In the genomic region with DNA sequence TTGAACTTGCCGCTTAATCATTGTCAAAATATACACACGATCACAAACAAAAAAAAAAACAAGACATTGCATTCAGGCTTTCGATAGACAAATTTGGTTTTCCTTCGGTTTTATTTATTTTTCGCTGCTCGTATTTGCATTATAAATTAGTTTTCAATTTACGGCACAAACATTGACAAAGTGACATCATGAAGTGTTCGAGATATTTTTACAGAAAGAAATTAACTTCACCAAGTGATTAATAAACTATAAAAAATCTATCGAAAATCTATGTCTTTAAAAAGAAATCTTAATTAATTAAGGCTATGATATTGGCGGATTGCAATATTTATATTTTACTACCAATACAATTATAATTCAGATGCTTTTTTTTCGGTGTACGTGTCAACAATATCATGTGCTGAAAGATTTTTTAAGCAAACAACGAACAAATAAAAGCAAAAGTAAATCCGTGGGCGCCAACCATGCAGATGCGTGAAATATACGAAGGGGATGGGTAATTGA, we compare ENCODE assay signal across 2 fruit fly cellular contexts.
A peak's percentile ranks its signal among the peaks of the same experiment; 100 is the strongest.
TF ChIP-seq lines count a peak whose summit lies in the region.

No protein-coding gene starts in this region.

TF ChIP-seq in whole organism, embryonic, 481 proteins besides CTCF, POLR2A, EP300 and RAD21 (continued from another document and continues in another):
- TF ChIP-seq Nf-YC (tag; optimal IDR thresholded peaks at IDR 0.05; lab: Kevin White, UChicago) (peak; percentile 56), emc (GFP tag; optimal IDR thresholded peaks at IDR 0.05; lab: Kevin White, UChicago) (no peak), Fer3 (tag; optimal IDR thresholded peaks at IDR 0.05; lab: Kevin White, UChicago) (peak; percentile 53), Dek (tag; optimal IDR thresholded peaks at IDR 0.05; lab: Kevin White, UChicago) (peak; percentile 1), CG17829 (tag; optimal IDR thresholded peaks at IDR 0.05; lab: Kevin White, UChicago) (peak; percentile 39), kah (GFP tag; optimal IDR thresholded peaks at IDR 0.05; lab: Kevin White, UChicago) (peak; percentile 32), Atf6 (GFP tag; IDR thresholded peaks at IDR 0.05; lab: Robert Waterston, UW) (peak; percentile 12; the same call in 1 of the 2 replicates), wek (GFP tag; optimal IDR thresholded peaks at IDR 0.05; lab: Kevin White, UChicago) (peak; percentile 45), Lpt (GFP tag; optimal IDR thresholded peaks at IDR 0.05; lab: Kevin White, UChicago) (no peak), CG14014 (GFP tag; IDR thresholded peaks at IDR 0.05; lab: Robert Waterston, UW) (peak; percentile 47; the same call in 1 of the 2 replicates), CG3281 (GFP tag; optimal IDR thresholded peaks at IDR 0.05; lab: Kevin White, UChicago) (peak; percentile 59), CG12219 (GFP tag; optimal IDR thresholded peaks at IDR 0.05; lab: Kevin White, UChicago) (no peak), crp (GFP tag; optimal IDR thresholded peaks at IDR 0.05; lab: Kevin White, UChicago) (no peak), NK7.1 (GFP tag; optimal IDR thresholded peaks at IDR 0.05; lab: Kevin White, UChicago) (peak; percentile 43), PHDP (tag; optimal IDR thresholded peaks at IDR 0.05; lab: Kevin White, UChicago) (peak; percentile 59), CG18619 (GFP tag; optimal IDR thresholded peaks at IDR 0.05; lab: Kevin White, UChicago) (peak; percentile 33), ATbp (GFP tag; optimal IDR thresholded peaks at IDR 0.05; lab: Kevin White, UChicago) (peak; percentile 74), CG13624 (GFP tag; optimal IDR thresholded peaks at IDR 0.05; lab: Kevin White, UChicago) (peak; percentile 50), CoRest (tag; optimal IDR thresholded peaks at IDR 0.05; lab: Kevin White, UChicago) (peak; percentile 40), CG6854 (GFP tag; optimal IDR thresholded peaks at IDR 0.05; lab: Kevin White, UChicago) (peak; percentile 56), zfh2 (GFP tag; optimal IDR thresholded peaks at IDR 0.05; lab: Kevin White, UChicago) (no peak), CG31441 (GFP tag; IDR thresholded peaks at IDR 0.05; lab: Robert Waterston, UW) (peak; percentile 48), amos (GFP tag; IDR thresholded peaks at IDR 0.05; lab: Robert Waterston, UW; ENCODE audit: partially characterized antibody) (no peak), E2f2 (GFP tag; IDR thresholded peaks at IDR 0.05; lab: Robert Waterston, UW) (peak; percentile 8; the same call in 1 of the 2 replicates), slp2 (GFP tag; optimal IDR thresholded peaks at IDR 0.05; lab: Kevin White, UChicago) (no peak), Lim3 (GFP tag; IDR thresholded peaks at IDR 0.05; lab: Robert Waterston, UW) (no peak), CG11695 (GFP tag; IDR thresholded peaks at IDR 0.05; lab: Robert Waterston, UW) (0 out of 3 replicates have a peak, but pooled peaks have one; percentile 31), hkb (optimal IDR thresholded peaks at IDR 0.05; lab: Kevin White, UChicago) (no peak), hkb (GFP tag; IDR thresholded peaks at IDR 0.05; lab: Robert Waterston, UW) (peak; percentile 57; the same call in 1 of the 2 replicates), run (tag; optimal IDR thresholded peaks at IDR 0.05; lab: Kevin White, UChicago) (peak; percentile 67), Vsx1 (GFP tag; optimal IDR thresholded peaks at IDR 0.05; lab: Kevin White, UChicago) (peak; percentile 66), chinmo (GFP tag; IDR thresholded peaks at IDR 0.05; lab: Robert Waterston, UW; ENCODE audit: partially characterized antibody) (0 out of 4 replicates have a peak, but pooled peaks have one; percentile 60), CG31365 (tag; optimal IDR thresholded peaks at IDR 0.05; lab: Kevin White, UChicago) (no peak), CG12659 (GFP tag; optimal IDR thresholded peaks at IDR 0.05; lab: Kevin White, UChicago) (peak; percentile 9), CG13296 (GFP tag; optimal IDR thresholded peaks at IDR 0.05; lab: Kevin White, UChicago) (peak; percentile 74), pnt (GFP tag; optimal IDR thresholded peaks at IDR 0.05; lab: Kevin White, UChicago) (peak; percentile 26), gsb-n (tag; optimal IDR thresholded peaks at IDR 0.05; lab: Kevin White, UChicago) (peak; percentile 60), kay (GFP tag; optimal IDR thresholded peaks at IDR 0.05; lab: Kevin White, UChicago) (peak; percentile 50), fd64A (GFP tag; optimal IDR thresholded peaks at IDR 0.05; lab: Kevin White, UChicago) (no peak), Oli (tag; optimal IDR thresholded peaks at IDR 0.05; lab: Kevin White, UChicago) (peak; percentile 8), scrt (GFP tag; optimal IDR thresholded peaks at IDR 0.05; lab: Kevin White, UChicago) (peak; percentile 1), onecut (GFP tag; IDR thresholded peaks at IDR 0.05; lab: Robert Waterston, UW) (0 out of 2 replicates have a peak, but pooled peaks have one; percentile 33), Mad (GFP tag; optimal IDR thresholded peaks at IDR 0.05; lab: Kevin White, UChicago) (no peak), eyg (GFP tag; optimal IDR thresholded peaks at IDR 0.05; lab: Kevin White, UChicago) (peak; percentile 49), gcm (GFP tag; optimal IDR thresholded peaks at IDR 0.05; lab: Kevin White, UChicago) (peak; percentile 40), wdn (GFP tag; IDR thresholded peaks at IDR 0.05; lab: Robert Waterston, UW) (no peak), CG4424 (GFP tag; optimal IDR thresholded peaks at IDR 0.05; lab: Kevin White, UChicago) (peak; percentile 48), schlank (tag; optimal IDR thresholded peaks at IDR 0.05; lab: Kevin White, UChicago) (no peak), CG34224 (GFP tag; IDR thresholded peaks at IDR 0.05; lab: Robert Waterston, UW; ENCODE audit: partially characterized antibody) (no peak), CG11085 (GFP tag; IDR thresholded peaks at IDR 0.05; lab: Robert Waterston, UW) (no peak), CG10979 (tag; optimal IDR thresholded peaks at IDR 0.05; lab: Kevin White, UChicago) (peak; percentile 48), Fer1 (GFP tag; optimal IDR thresholded peaks at IDR 0.05; lab: Kevin White, UChicago) (peak; percentile 74), CG6813 (GFP tag; optimal IDR thresholded peaks at IDR 0.05; lab: Kevin White, UChicago) (peak; percentile 76), ind (GFP tag; optimal IDR thresholded peaks at IDR 0.05; lab: Kevin White, UChicago) (peak; percentile 35), CG7963 (GFP tag; IDR thresholded peaks at IDR 0.05; lab: Robert Waterston, UW; ENCODE audit: partially characterized antibody) (no peak), D (optimal IDR thresholded peaks at IDR 0.05; lab: Kevin White, UChicago) (no peak), D (GFP tag; optimal IDR thresholded peaks at IDR 0.05; lab: Kevin White, UChicago) (peak; percentile 20), HLH3B (GFP tag; IDR thresholded peaks at IDR 0.05; lab: Robert Waterston, UW) (peak; percentile 28; the same call in 1 of the 2 replicates), CG9437 (GFP tag; optimal IDR thresholded peaks at IDR 0.05; lab: Kevin White, UChicago) (peak; percentile 14), CG2120 (GFP tag; optimal IDR thresholded peaks at IDR 0.05; lab: Kevin White, UChicago) (peak; percentile 4), CG1024 (GFP tag; IDR thresholded peaks at IDR 0.05; lab: Robert Waterston, UW) (no peak)

TF ChIP-seq in whole organism, prepupa, 60 proteins besides CTCF, POLR2A, EP300 and RAD21 (continued from another document):
- TF ChIP-seq lz (GFP tag; optimal IDR thresholded peaks at IDR 0.05; lab: Kevin White, UChicago) (peak; percentile 46), CG10669 (GFP tag; optimal IDR thresholded peaks at IDR 0.05; lab: Kevin White, UChicago) (no peak), fkh (GFP tag; optimal IDR thresholded peaks at IDR 0.05; lab: Kevin White, UChicago) (peak; percentile 88), CG8632 (GFP tag; optimal IDR thresholded peaks at IDR 0.05; lab: Kevin White, UChicago) (no peak), achi (GFP tag; optimal IDR thresholded peaks at IDR 0.05; lab: Kevin White, UChicago) (peak; percentile 11), CG11294 (GFP tag; IDR thresholded peaks at IDR 0.05; lab: Robert Waterston, UW) (no peak), CG16779 (tag; optimal IDR thresholded peaks at IDR 0.05; lab: Kevin White, UChicago) (no peak), CG3032 (tag; optimal IDR thresholded peaks at IDR 0.05; lab: Kevin White, UChicago) (no peak), CG8119 (GFP tag; IDR thresholded peaks at IDR 0.05; lab: Robert Waterston, UW) (no peak), CG6792 (GFP tag; optimal IDR thresholded peaks at IDR 0.05; lab: Kevin White, UChicago) (no peak), dsx (GFP tag; optimal IDR thresholded peaks at IDR 0.05; lab: Kevin White, UChicago; ENCODE audit: poor library complexity, severe bottlenecking) (no peak), Gug (GFP tag; IDR thresholded peaks at IDR 0.05; lab: Robert Waterston, UW) (no peak), Ets21C (GFP tag; optimal IDR thresholded peaks at IDR 0.05; lab: Kevin White, UChicago) (no peak), fd85E (GFP tag; optimal IDR thresholded peaks at IDR 0.05; lab: Kevin White, UChicago) (no peak), CG34406 (GFP tag; optimal IDR thresholded peaks at IDR 0.05; lab: Kevin White, UChicago) (no peak), pdm3 (GFP tag; optimal IDR thresholded peaks at IDR 0.05; lab: Kevin White, UChicago) (peak; percentile 7), CG6854 (GFP tag; optimal IDR thresholded peaks at IDR 0.05; lab: Kevin White, UChicago) (no peak), CG15336 (GFP tag; IDR thresholded peaks at IDR 0.05; lab: Robert Waterston, UW) (no peak), Smox (GFP tag; optimal IDR thresholded peaks at IDR 0.05; lab: Kevin White, UChicago) (peak; percentile 45), Blimp-1 (GFP tag; optimal IDR thresholded peaks at IDR 0.05; lab: Kevin White, UChicago) (peak; percentile 54), Lpt (GFP tag; optimal IDR thresholded peaks at IDR 0.05; lab: Kevin White, UChicago) (no peak), CG6276 (GFP tag; optimal IDR thresholded peaks at IDR 0.05; lab: Kevin White, UChicago) (no peak), CG6808 (GFP tag; optimal IDR thresholded peaks at IDR 0.05; lab: Kevin White, UChicago) (no peak), Sox14 (GFP tag; optimal IDR thresholded peaks at IDR 0.05; lab: Kevin White, UChicago) (no peak), CG11762 (GFP tag; optimal IDR thresholded peaks at IDR 0.05; lab: Kevin White, UChicago; ENCODE audit: insufficient read depth) (no peak), eg (GFP tag; IDR thresholded peaks at IDR 0.05; lab: Robert Waterston, UW) (peak; percentile 51; the same call in 2 of the 3 replicates), esn (GFP tag; optimal IDR thresholded peaks at IDR 0.05; lab: Kevin White, UChicago) (peak; percentile 63), Eip93F (GFP tag; optimal IDR thresholded peaks at IDR 0.05; lab: Kevin White, UChicago) (no peak), cyc (GFP tag; optimal IDR thresholded peaks at IDR 0.05; lab: Kevin White, UChicago) (peak; percentile 38), Sox15 (GFP tag; optimal IDR thresholded peaks at IDR 0.05; lab: Kevin White, UChicago) (no peak), OdsH (GFP tag; optimal IDR thresholded peaks at IDR 0.05; lab: Kevin White, UChicago) (no peak), fd59A (GFP tag; optimal IDR thresholded peaks at IDR 0.05; lab: Kevin White, UChicago) (no peak), net (GFP tag; optimal IDR thresholded peaks at IDR 0.05; lab: Kevin White, UChicago) (peak; percentile 12), CG4318 (GFP tag; optimal IDR thresholded peaks at IDR 0.05; lab: Kevin White, UChicago) (no peak), Ets96B (tag; optimal IDR thresholded peaks at IDR 0.05; lab: Kevin White, UChicago) (no peak), CG3919 (GFP tag; optimal IDR thresholded peaks at IDR 0.05; lab: Kevin White, UChicago) (peak; percentile 8), salr (GFP tag; optimal IDR thresholded peaks at IDR 0.05; lab: Kevin White, UChicago) (no peak), CG1621 (tag; optimal IDR thresholded peaks at IDR 0.05; lab: Kevin White, UChicago) (no peak)
